Worm (Caenorhabditis elegans) whole organism, early embryonic: Measurements from ENCODE around the gene F26A1.19.

Experiments
- F13C5.2 ChIP-seq: sonication (generic microtip); optimal IDR thresholded peaks from 2 replicates; lab custom pipeline; 2017; ENCODE audit warnings: mild to moderate bottlenecking, missing genetic modification characterization, inconsistent platforms, missing compliant biosample characterization
- aly-1 ChIP-seq: sonication (generic microtip); optimal IDR thresholded peaks from 2 replicates; lab custom pipeline; 2016; ENCODE audit warnings: missing genetic modification characterization, missing compliant biosample characterization
- ama-1 ChIP-seq: fragments of 150-350 bp; optimal IDR thresholded peaks from 2 replicates; lab custom pipeline; 2014
- ceh-36 ChIP-seq: sonication (generic microtip); optimal IDR thresholded peaks from 2 replicates; lab custom pipeline; 2016; ENCODE audit warnings: missing genetic modification characterization, inconsistent platforms, missing compliant biosample characterization
- flt-1 ChIP-seq: fragments of 200-800 bp; sonication (Bioruptor generic); IDR thresholded peaks from 2 replicates; pipeline ENCODE4 v1.3.6; 2022; ENCODE audit warnings: missing genetic modification characterization, missing compliant biosample characterization
- hmg-4 ChIP-seq: fragments of 200-800 bp; sonication (Bioruptor generic); optimal IDR thresholded peaks from 2 replicates; lab custom pipeline; 2018; ENCODE audit warnings: mild to moderate bottlenecking, missing genetic modification characterization, missing compliant biosample characterization
- hnd-1 ChIP-seq: sonication (generic microtip); optimal IDR thresholded peaks from 2 replicates; lab custom pipeline; 2016; ENCODE audit warnings: missing genetic modification characterization, missing compliant biosample characterization
- scrt-1 ChIP-seq: fragments of 200-800 bp; sonication (Bioruptor generic); IDR thresholded peaks from 2 replicates; pipeline ENCODE4 v1.3.6; 2022; ENCODE audit warnings: missing genetic modification characterization, missing compliant biosample characterization
- sea-1 ChIP-seq: fragments of 200-800 bp; sonication (Bioruptor generic); conservative IDR thresholded peaks from 2 replicates; pipeline ENCODE4 v1.3.6; 2022; ENCODE audit warnings: missing genetic modification characterization, missing compliant biosample characterization
- tbx-11 ChIP-seq: fragments of 200-800 bp; sonication (Bioruptor generic); IDR thresholded peaks from 2 replicates; pipeline ENCODE4 v1.3.6; 2022; ENCODE audit warnings: missing genetic modification characterization, missing compliant biosample characterization
- tbx-37 ChIP-seq: fragments of 200-800 bp; sonication (Bioruptor generic); conservative IDR thresholded peaks from 2 replicates; pipeline ENCODE4 v1.3.6; 2022; ENCODE audit warnings: missing genetic modification reagents, missing genetic modification characterization, missing compliant biosample characterization

- TF ChIP-seq ama-1 (lab: Kevin White, UChicago) (no peak), tbx-37 (GFP tag; lab: Robert Waterston, UW) (no peak), ceh-36 (tag; lab: Kevin White, UChicago) (no peak), flt-1 (GFP tag; lab: Robert Waterston, UW) (no peak), aly-1 (tag; lab: Kevin White, UChicago) (no peak), hmg-4 (no peak), F13C5.2 (tag; lab: Kevin White, UChicago) (no peak), tbx-11 (GFP tag; lab: Robert Waterston, UW) (no peak), hnd-1 (tag; lab: Kevin White, UChicago) (no peak), scrt-1 (GFP tag; lab: Robert Waterston, UW) (no peak), sea-1 (no peak)
Measured at ce11 chrIII:4796536-4796935, 41.0 kb upstream of the F26A1.19 start, which contains the start of gene tag-325.
